Worm (Caenorhabditis elegans): ENCODE measurements around the gene Y56A3A.16.

DNA sequence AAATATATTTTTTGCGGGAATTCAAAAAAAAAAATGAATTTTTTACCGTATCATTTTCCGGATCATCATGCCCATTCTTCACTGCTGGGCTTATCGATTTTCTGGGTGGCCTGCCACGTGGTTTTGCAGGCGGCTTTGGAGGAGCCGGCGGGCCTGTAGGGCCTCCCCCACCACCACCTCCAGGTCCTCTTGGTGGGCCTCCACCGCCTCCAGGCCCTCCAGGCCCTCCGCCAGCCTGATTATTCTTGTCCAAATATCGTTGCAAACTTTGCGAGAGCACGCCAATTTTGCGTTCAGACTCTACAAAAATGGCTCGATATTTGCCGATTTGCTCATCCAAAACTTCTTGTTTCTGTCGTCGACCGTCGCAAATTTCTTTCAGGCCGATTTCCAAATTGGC, 37.0 kb upstream of the Y56A3A.16 start:
- TF ChIP-seq nhr-23 (tag; optimal IDR thresholded peaks at IDR 0.05), result no peak
- TF ChIP-seq Y55F3AM.14 (GFP tag; optimal IDR thresholded peaks at IDR 0.05), result no peak
- no peak for TF ChIP-seq lin-11 (tag; optimal IDR thresholded peaks at IDR 0.05)
- TF ChIP-seq snpc-4 (tag; optimal IDR thresholded peaks at IDR 0.05), result no peak
- no peak for TF ChIP-seq blmp-1 (tag; optimal IDR thresholded peaks at IDR 0.05; ENCODE audit: insufficient read depth)
- TF ChIP-seq nhr-25 (tag; optimal IDR thresholded peaks at IDR 0.05), result no peak
- TF ChIP-seq lin-13 (GFP tag; optimal IDR thresholded peaks at IDR 0.05), result no peak
- no peak for TF ChIP-seq dmd-4 (tag; optimal IDR thresholded peaks at IDR 0.05)
- no peak for TF ChIP-seq unc-62 (GFP tag; optimal IDR thresholded peaks at IDR 0.05)
